Worm (Caenorhabditis elegans) whole organism, L2 larva: Measurements from ENCODE around the gene acs-14.

ENCODE experiments used
- R02D3.7 ChIP-seq: fragments of 150-350 bp; optimal IDR thresholded peaks from 2 replicates; lab custom pipeline; 2014; ENCODE audit warnings: missing biosample characterization, missing genetic modification characterization
- blmp-1 ChIP-seq: sonication (generic microtip); optimal IDR thresholded peaks from 2 replicates; lab custom pipeline; 2017; ENCODE audit warnings: missing genetic modification characterization, mild to moderate bottlenecking, missing compliant biosample characterization, antibody characterized with exemption, moderate library complexity; ENCODE audit not compliant: insufficient read depth
- fos-1 ChIP-seq: fragments of 150-350 bp; optimal IDR thresholded peaks from 2 replicates; lab custom pipeline; 2014; ENCODE audit warnings: missing biosample characterization, missing genetic modification characterization
- lin-11 ChIP-seq: fragments of 150-350 bp; sonication (generic microtip); optimal IDR thresholded peaks from 2 replicates; lab custom pipeline; 2014; ENCODE audit warnings: missing biosample characterization, missing genetic modification characterization, inconsistent platforms, mixed read lengths
- lin-13 ChIP-seq: fragments of 150-350 bp; optimal IDR thresholded peaks from 2 replicates; lab custom pipeline; 2014; ENCODE audit warnings: missing biosample characterization, missing genetic modification reagents, missing genetic modification characterization
- mdl-1 ChIP-seq, 2 experiments: fragments of 150-350 bp in 1 of 2; sonication (generic microtip) in 1 of 2; optimal IDR thresholded peaks; 2 replicates each; lab custom pipeline; 2017; ENCODE audit warnings: missing biosample characterization in 2 of 2, missing genetic modification characterization in 2 of 2
- nhr-10 ChIP-seq: sonication (generic microtip); optimal IDR thresholded peaks from 2 replicates; lab custom pipeline; 2017; ENCODE audit warnings: missing biosample characterization, missing genetic modification characterization
- nhr-11 ChIP-seq: fragments of 150-350 bp; optimal IDR thresholded peaks from 2 replicates; lab custom pipeline; 2014; ENCODE audit warnings: missing biosample characterization, missing genetic modification characterization
- nhr-237 ChIP-seq: fragments of 150-350 bp; optimal IDR thresholded peaks from 2 replicates; lab custom pipeline; 2014; ENCODE audit warnings: missing biosample characterization, missing genetic modification characterization
- nhr-77 ChIP-seq: fragments of 150-350 bp; optimal IDR thresholded peaks from 2 replicates; lab custom pipeline; 2014; ENCODE audit warnings: missing biosample characterization, missing genetic modification characterization
- sem-4 ChIP-seq: fragments of 150-350 bp; optimal IDR thresholded peaks from 2 replicates; lab custom pipeline; 2014; ENCODE audit warnings: missing biosample characterization, missing genetic modification reagents, missing genetic modification characterization
- skn-1 ChIP-seq: sonication (generic microtip); optimal IDR thresholded peaks from 2 replicates; lab custom pipeline; 2017; ENCODE audit warnings: missing biosample characterization, missing genetic modification characterization
- snpc-4 ChIP-seq: fragments of 150-350 bp; optimal IDR thresholded peaks from 2 replicates; lab custom pipeline; 2014; ENCODE audit warnings: missing biosample characterization, missing genetic modification characterization
- unc-62 ChIP-seq: fragments of 150-350 bp; optimal IDR thresholded peaks from 2 replicates; lab custom pipeline; 2014; ENCODE audit warnings: missing biosample characterization, missing genetic modification reagents, missing genetic modification characterization

DNA sequence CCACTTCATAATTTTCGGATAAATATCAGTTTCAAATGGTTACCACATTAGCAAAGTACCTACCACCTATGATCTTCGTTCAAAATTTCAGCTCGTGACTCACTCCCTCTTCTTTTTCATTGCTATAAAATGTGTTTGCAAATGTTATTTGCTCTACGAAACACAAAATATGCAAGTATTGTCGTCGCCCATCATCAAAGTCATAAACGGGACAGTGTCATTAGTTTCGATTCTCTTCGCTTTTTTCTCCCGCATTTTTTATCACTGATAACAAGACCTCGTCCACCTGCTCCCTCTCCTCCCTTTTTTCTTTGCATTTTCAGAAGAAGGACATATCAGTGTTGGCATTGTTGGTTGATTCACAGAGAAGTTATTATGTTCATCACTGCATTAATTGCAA is 18.5 kb downstream of the acs-14 start, which contains the start of gene C50F4.1:
- no peak for TF ChIP-seq nhr-77 (tag; lab: Kevin White, UChicago)
- no peak for TF ChIP-seq nhr-10
- no peak for TF ChIP-seq nhr-11 (tag; lab: Kevin White, UChicago)
- TF ChIP-seq mdl-1 (tag; optimal IDR thresholded peaks at IDR 0.05; lab: Kevin White, UChicago), result no peak
- TF ChIP-seq skn-1 (tag; lab: Kevin White, UChicago), result no peak
- peak; percentile 88 for TF ChIP-seq fos-1 (tag; lab: Kevin White, UChicago)
- no peak for TF ChIP-seq sem-4 (tag; lab: Kevin White, UChicago)
- no peak for TF ChIP-seq R02D3.7 (tag; lab: Kevin White, UChicago)
- no peak for TF ChIP-seq lin-13
- no peak for TF ChIP-seq snpc-4 (tag; lab: Kevin White, UChicago)
- no peak for TF ChIP-seq blmp-1
- TF ChIP-seq lin-11 (tag; lab: Kevin White, UChicago), result no peak
- TF ChIP-seq unc-62 (GFP tag; lab: Kevin White, UChicago), result no peak
- no peak for TF ChIP-seq nhr-237 (tag; lab: Kevin White, UChicago)
